Fruit fly (Drosophila melanogaster): ENCODE results near the gene CG12194.

DNA sequence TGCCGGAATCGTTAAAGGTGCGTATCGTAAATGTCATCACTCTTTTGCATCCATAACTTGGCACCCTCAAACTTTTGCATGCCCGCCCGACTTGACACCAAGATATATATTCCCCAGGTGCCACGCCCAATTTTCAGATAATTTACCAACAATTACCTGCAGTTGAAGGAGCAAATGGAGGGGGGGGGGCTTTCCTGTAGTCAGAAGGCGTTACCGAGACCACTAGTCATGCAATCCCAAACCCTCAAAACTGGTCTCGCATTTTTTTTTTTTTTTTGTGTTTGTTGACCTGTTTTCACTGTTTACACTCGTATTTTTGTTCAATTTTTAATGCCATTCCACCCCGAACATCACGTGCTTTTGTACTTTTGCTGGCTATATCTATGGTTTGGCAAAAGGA is 12.5 kb upstream of the CG12194 start:
- TF ChIP-seq Hr39 (GFP tag; optimal IDR thresholded peaks at IDR 0.05), result no peak
- no peak for TF ChIP-seq svp (GFP tag)
- TF ChIP-seq ss (GFP tag; optimal IDR thresholded peaks at IDR 0.05), result peak in 1 of 2 experiments; percentile 90
- TF ChIP-seq Lpt (GFP tag; optimal IDR thresholded peaks at IDR 0.05), result no peak
- TF ChIP-seq net (GFP tag; optimal IDR thresholded peaks at IDR 0.05), result no peak
- TF ChIP-seq Hr38 (GFP tag; optimal IDR thresholded peaks at IDR 0.05), result no peak
- no peak for TF ChIP-seq CG10631 (GFP tag; optimal IDR thresholded peaks at IDR 0.05)
- TF ChIP-seq Sox15 (GFP tag; optimal IDR thresholded peaks at IDR 0.05), result no peak
- no peak for TF ChIP-seq CG11762 (GFP tag; optimal IDR thresholded peaks at IDR 0.05; ENCODE audit: insufficient read depth)
- TF ChIP-seq pdm3 (GFP tag; optimal IDR thresholded peaks at IDR 0.05), result no peak
- TF ChIP-seq topi (GFP tag; optimal IDR thresholded peaks at IDR 0.05), result no peak

Measured in whole organism, prepupa.